Worm (Caenorhabditis elegans) whole organism, late embryonic: ENCODE data around the gene cyp-14A3.

Experiments
- C08G9.2 ChIP-seq: sonication (generic microtip); optimal IDR thresholded peaks from 2 replicates; lab custom pipeline; 2016; ENCODE audit warnings: mild to moderate bottlenecking, missing genetic modification characterization, moderate library complexity, missing compliant biosample characterization
- C38D4.7 ChIP-seq: fragments of 200-800 bp; sonication (Bioruptor generic); optimal IDR thresholded peaks from 2 replicates; lab custom pipeline; 2018; ENCODE audit warnings: mild to moderate bottlenecking, missing genetic modification characterization, moderate library complexity, missing compliant biosample characterization
- F13H6.1 ChIP-seq: sonication (generic microtip); optimal IDR thresholded peaks from 2 replicates; lab custom pipeline; 2016; ENCODE audit warnings: missing genetic modification characterization, missing compliant biosample characterization
- K02D7.2 ChIP-seq: sonication (generic microtip); optimal IDR thresholded peaks from 2 replicates; lab custom pipeline; 2017; ENCODE audit warnings: mild to moderate bottlenecking, missing genetic modification characterization, missing compliant biosample characterization
- K09A11.1 ChIP-seq: sonication (generic microtip); optimal IDR thresholded peaks from 2 replicates; lab custom pipeline; 2017; ENCODE audit warnings: antibody characterized with exemption, mild to moderate bottlenecking, missing genetic modification characterization, missing compliant biosample characterization; ENCODE audit not compliant: insufficient read depth
- T23F11.4 ChIP-seq: fragments of 200-800 bp; sonication (Bioruptor generic); optimal IDR thresholded peaks from 2 replicates; lab custom pipeline; 2018; ENCODE audit warnings: mild to moderate bottlenecking, missing genetic modification characterization, missing compliant biosample characterization
- ahr-1 ChIP-seq: sonication (generic microtip); optimal IDR thresholded peaks from 2 replicates; lab custom pipeline; 2016; ENCODE audit warnings: missing genetic modification characterization, missing compliant biosample characterization
- ceh-19 ChIP-seq: fragments of 200-800 bp; sonication (Bioruptor generic); optimal IDR thresholded peaks from 2 replicates; lab custom pipeline; 2018; ENCODE audit warnings: mild to moderate bottlenecking, missing genetic modification characterization, missing compliant biosample characterization
- ceh-2 ChIP-seq: sonication (generic microtip); optimal IDR thresholded peaks from 2 replicates; lab custom pipeline; 2016; ENCODE audit warnings: missing genotype, missing genetic modification characterization, missing compliant biosample characterization
- ceh-31 ChIP-seq: sonication (generic microtip); optimal IDR thresholded peaks from 2 replicates; lab custom pipeline; 2016; ENCODE audit warnings: missing genetic modification characterization, missing compliant biosample characterization
- ceh-34 ChIP-seq: sonication (generic microtip); optimal IDR thresholded peaks from 2 replicates; lab custom pipeline; 2016; ENCODE audit warnings: mild to moderate bottlenecking, missing genetic modification characterization, missing compliant biosample characterization
- ceh-45 ChIP-seq: fragments of 200-800 bp; sonication (Bioruptor generic); IDR thresholded peaks from 2 replicates; pipeline ENCODE4 v1.3.6; 2022; ENCODE audit warnings: missing genetic modification reagents, missing genetic modification characterization, missing compliant biosample characterization
- ceh-6 ChIP-seq: fragments of 200-800 bp; sonication (Bioruptor generic); optimal IDR thresholded peaks from 2 replicates; lab custom pipeline; 2018; ENCODE audit warnings: mild to moderate bottlenecking, missing genetic modification characterization, missing compliant biosample characterization
- che-1 ChIP-seq: sonication (generic microtip); optimal IDR thresholded peaks from 2 replicates; lab custom pipeline; 2016; ENCODE audit warnings: mild to moderate bottlenecking, missing genetic modification characterization, missing compliant biosample characterization
- elt-4 ChIP-seq: sonication (generic microtip); optimal IDR thresholded peaks from 2 replicates; lab custom pipeline; 2016; ENCODE audit warnings: missing genetic modification characterization, missing compliant biosample characterization
- ets-4 ChIP-seq: sonication (generic microtip); optimal IDR thresholded peaks from 2 replicates; lab custom pipeline; 2016; ENCODE audit warnings: missing genetic modification characterization, missing compliant biosample characterization
- eyg-1 ChIP-seq: sonication (generic microtip); optimal IDR thresholded peaks from 2 replicates; lab custom pipeline; 2016; ENCODE audit warnings: missing genotype, missing genetic modification characterization, missing compliant biosample characterization
- fkh-10 ChIP-seq: fragments of 150-350 bp; optimal IDR thresholded peaks from 2 replicates; lab custom pipeline; 2014; ENCODE audit warnings: missing biosample characterization, missing genetic modification reagents, missing genetic modification characterization
- hlh-13 ChIP-seq: fragments of 200-800 bp; sonication (Bioruptor generic); optimal IDR thresholded peaks from 2 replicates; lab custom pipeline; 2018; ENCODE audit warnings: mild to moderate bottlenecking, missing genetic modification characterization, missing compliant biosample characterization
- hlh-8 ChIP-seq: sonication (generic microtip); optimal IDR thresholded peaks from 2 replicates; lab custom pipeline; 2016; ENCODE audit warnings: missing genotype, missing genetic modification characterization, missing compliant biosample characterization
- lim-6 ChIP-seq: sonication (generic microtip); optimal IDR thresholded peaks from 2 replicates; lab custom pipeline; 2016; ENCODE audit warnings: missing genetic modification characterization, missing compliant biosample characterization
- madf-2 ChIP-seq: sonication (generic microtip); optimal IDR thresholded peaks from 2 replicates; lab custom pipeline; 2017; ENCODE audit warnings: missing genetic modification characterization, missing compliant biosample characterization
- nfya-1 ChIP-seq: sonication (generic microtip); optimal IDR thresholded peaks from 2 replicates; lab custom pipeline; 2017; ENCODE audit warnings: missing genetic modification characterization, mild to moderate bottlenecking, missing compliant biosample characterization, antibody characterized with exemption, moderate library complexity
- nhr-11 ChIP-seq: fragments of 150-350 bp; optimal IDR thresholded peaks from 2 replicates; lab custom pipeline; 2014; ENCODE audit warnings: missing biosample characterization, missing genetic modification characterization
- npax-4 ChIP-seq: sonication (generic microtip); optimal IDR thresholded peaks from 2 replicates; lab custom pipeline; 2016; ENCODE audit warnings: missing genetic modification characterization, missing compliant biosample characterization
- pat-9 ChIP-seq: fragments of 200-800 bp; sonication (Bioruptor generic); optimal IDR thresholded peaks from 2 replicates; lab custom pipeline; 2018; ENCODE audit warnings: mild to moderate bottlenecking, missing genetic modification characterization, moderate library complexity, missing compliant biosample characterization
- pha-4 ChIP-seq: fragments of 150-350 bp; optimal IDR thresholded peaks from 2 replicates; lab custom pipeline; 2018; ENCODE audit warnings: missing biosample characterization, missing genetic modification reagents, missing genetic modification characterization
- pqm-1 ChIP-seq: sonication (generic microtip); optimal IDR thresholded peaks from 2 replicates; lab custom pipeline; 2016; ENCODE audit warnings: missing genetic modification characterization, missing compliant biosample characterization
- pros-1 ChIP-seq: fragments of 150-350 bp; optimal IDR thresholded peaks from 2 replicates; lab custom pipeline; 2014; ENCODE audit warnings: missing biosample characterization, missing genetic modification reagents, missing genetic modification characterization
- rnt-1 ChIP-seq: sonication (generic microtip); optimal IDR thresholded peaks from 2 replicates; lab custom pipeline; 2016; ENCODE audit warnings: missing genetic modification characterization, missing compliant biosample characterization
- sdc-2 ChIP-seq: sonication (generic microtip); optimal IDR thresholded peaks from 2 replicates; lab custom pipeline; 2016; ENCODE audit warnings: missing genotype, missing genetic modification characterization, missing compliant biosample characterization
- sox-2 ChIP-seq: fragments of 200-800 bp; sonication (Bioruptor generic); IDR thresholded peaks from 2 replicates; pipeline ENCODE4 v1.3.6; 2022; ENCODE audit warnings: missing genetic modification reagents, missing genetic modification characterization, missing compliant biosample characterization
- syd-9 ChIP-seq: sonication (generic microtip); optimal IDR thresholded peaks from 2 replicates; lab custom pipeline; 2016; ENCODE audit warnings: mild to moderate bottlenecking, missing genetic modification characterization, moderate library complexity, missing compliant biosample characterization
- ttx-3 ChIP-seq: sonication (generic microtip); optimal IDR thresholded peaks from 2 replicates; lab custom pipeline; 2016; ENCODE audit warnings: missing genetic modification reagents, missing genetic modification characterization, missing compliant biosample characterization
- unc-55 ChIP-seq: sonication (generic microtip); optimal IDR thresholded peaks from 2 replicates; lab custom pipeline; 2017; ENCODE audit warnings: missing biosample characterization, missing genetic modification reagents, missing genetic modification characterization
- unc-86 ChIP-seq: sonication (generic microtip); optimal IDR thresholded peaks from 2 replicates; lab custom pipeline; 2016; ENCODE audit warnings: missing genetic modification characterization, missing compliant biosample characterization

Gene cyp-14A3

ce11 chrX:13305779-13306178 is 31.8 kb upstream of the cyp-14A3 start, which contains the start of gene srd-43:
srd-43 (minus strand) TSS chrX:13305844.
- TF ChIP-seq pha-4 (tag; lab: Kevin White, UChicago) (no peak), nfya-1 (tag; lab: Kevin White, UChicago) (no peak), ceh-31 (tag; lab: Kevin White, UChicago) (no peak), pros-1 (tag; lab: Kevin White, UChicago) (no peak), ets-4 (tag; lab: Kevin White, UChicago) (no peak), sox-2 (GFP tag; lab: Robert Waterston, UW) (no peak)

- TF ChIP-seq ets-4 (tag; lab: Kevin White, UChicago) = no peak
These were observed 29.4 kb upstream of the cyp-14A3 start, which contains the start of gene srd-42 for ce11 chrX:13303357-13303756. srd-42 (minus strand) TSS chrX:13303457.

- TF ChIP-seq unc-55 (GFP tag; lab: Kevin White, UChicago) (no peak), C38D4.7 (GFP tag; lab: Kevin White, UChicago) (no peak), unc-86 (tag; lab: Kevin White, UChicago) (no peak), madf-2 (tag; lab: Kevin White, UChicago) (no peak), ets-4 (tag; lab: Kevin White, UChicago) (no peak), nhr-11 (tag; lab: Kevin White, UChicago) (no peak), lim-6 (tag; lab: Kevin White, UChicago) (no peak), ceh-34 (tag; lab: Kevin White, UChicago) (no peak), ceh-2 (no peak), ceh-6 (GFP tag; lab: Kevin White, UChicago) (no peak), che-1 (tag; lab: Kevin White, UChicago) (no peak), ttx-3 (tag; lab: Kevin White, UChicago) (no peak), C08G9.2 (no peak), ceh-19 (no peak), eyg-1 (tag; lab: Kevin White, UChicago) (no peak)
These were observed 26.5 kb upstream of the cyp-14A3 start, which contains the start of gene srd-39 for ce11 chrX:13300503-13300902. srd-39 (minus strand) TSS chrX:13300603.

- TF ChIP-seq nfya-1 (tag; lab: Kevin White, UChicago) = no peak
- no peak for TF ChIP-seq ahr-1 (tag; lab: Kevin White, UChicago)
- no peak for TF ChIP-seq ceh-45 (GFP tag; lab: Robert Waterston, UW)
- no peak for TF ChIP-seq sdc-2 (tag; lab: Kevin White, UChicago)
These were observed 20.7 kb upstream of the cyp-14A3 start, which contains the start of gene srd-36 for ce11 chrX:13294669-13295068. srd-36 (minus strand) TSS chrX:13294769.

ce11 chrX:13293023-13293422 is 19.0 kb upstream of the cyp-14A3 start:
- no peak for TF ChIP-seq pat-9 (tag; lab: Kevin White, UChicago)
- no peak for TF ChIP-seq nhr-11 (tag; lab: Kevin White, UChicago)
- TF ChIP-seq syd-9 (tag; lab: Kevin White, UChicago) = no peak
- no peak for TF ChIP-seq K02D7.2 (tag; lab: Kevin White, UChicago)
- TF ChIP-seq pqm-1 (tag; lab: Kevin White, UChicago) = no peak
- no peak for TF ChIP-seq madf-2 (tag; lab: Kevin White, UChicago)
- no peak for TF ChIP-seq K09A11.1 (tag; lab: Kevin White, UChicago)

ce11 chrX:13291506-13291905 is 17.5 kb upstream of the cyp-14A3 start, which contains the start of gene srd-38:
srd-38 (plus strand) TSS chrX:13291806.
- TF ChIP-seq T23F11.4 (GFP tag; lab: Kevin White, UChicago) = no peak
- TF ChIP-seq hlh-13 (GFP tag; lab: Kevin White, UChicago) = no peak
- no peak for TF ChIP-seq elt-4
- no peak for TF ChIP-seq fkh-10 (GFP tag; lab: Kevin White, UChicago)
- TF ChIP-seq rnt-1 (tag; lab: Kevin White, UChicago) = no peak
- TF ChIP-seq ceh-45 (GFP tag; lab: Robert Waterston, UW) = no peak
- no peak for TF ChIP-seq hlh-8
- no peak for TF ChIP-seq ttx-3 (tag; lab: Kevin White, UChicago)
- TF ChIP-seq F13H6.1 (tag; lab: Kevin White, UChicago) = no peak
- TF ChIP-seq npax-4 (tag; lab: Kevin White, UChicago) = no peak
